Worm (Caenorhabditis elegans) whole organism, L4 larva: Measurements from ENCODE around the gene his-24.
A peak's percentile ranks its signal among the peaks of the same experiment; 100 is the strongest.

Source experiments
- R02D3.7 ChIP-seq: fragments of 150-350 bp; sonication (generic microtip); optimal IDR thresholded peaks from 3 replicates; lab custom pipeline; 2014; ENCODE audit warnings: missing biosample characterization, missing genetic modification characterization
- Y5F2A.4 ChIP-seq: fragments of 200-800 bp; sonication (Bioruptor generic); optimal IDR thresholded peaks from 2 replicates; lab custom pipeline; 2018; ENCODE audit warnings: mild to moderate bottlenecking, missing genetic modification characterization, missing compliant biosample characterization
- arid-1 ChIP-seq: fragments of 200-800 bp; sonication (Bioruptor generic); conservative IDR thresholded peaks from 2 replicates; pipeline ENCODE4 v1.3.6; 2022; ENCODE audit warnings: missing genetic modification reagents, missing genetic modification characterization, missing compliant biosample characterization
- ces-1 ChIP-seq: fragments of 150-350 bp; sonication (generic microtip); optimal IDR thresholded peaks from 4 replicates; lab custom pipeline; 2014; ENCODE audit warnings: missing biosample characterization, missing genetic modification reagents, missing genetic modification characterization
- dpl-1 ChIP-seq: fragments of 150-350 bp; optimal IDR thresholded peaks from 2 replicates; lab custom pipeline; 2014; ENCODE audit warnings: missing biosample characterization, missing genetic modification reagents, missing genetic modification characterization
- fos-1 ChIP-seq: fragments of 150-350 bp; optimal IDR thresholded peaks from 2 replicates; lab custom pipeline; 2014; ENCODE audit warnings: missing biosample characterization, missing genetic modification characterization
- mdt-29 ChIP-seq: fragments of 200-800 bp; sonication (Bioruptor generic); IDR thresholded peaks from 2 replicates; pipeline ENCODE4 v1.3.6; 2022; ENCODE audit warnings: missing genetic modification reagents, missing genetic modification characterization, missing compliant biosample characterization
- nhr-237 ChIP-seq: sonication (generic microtip); optimal IDR thresholded peaks from 2 replicates; lab custom pipeline; 2017; ENCODE audit warnings: missing biosample characterization, missing genetic modification characterization
- nhr-28 ChIP-seq: fragments of 150-350 bp; optimal IDR thresholded peaks from 2 replicates; lab custom pipeline; 2014; ENCODE audit warnings: missing biosample characterization, missing genetic modification characterization
- pqm-1 ChIP-seq: sonication (generic microtip); optimal IDR thresholded peaks from 2 replicates; lab custom pipeline; 2017; ENCODE audit warnings: missing biosample characterization, missing genetic modification characterization
- snpc-4 ChIP-seq: fragments of 150-350 bp; optimal IDR thresholded peaks from 2 replicates; lab custom pipeline; 2014; ENCODE audit warnings: missing biosample characterization, missing genetic modification characterization
- tag-97 ChIP-seq: fragments of 200-800 bp; sonication (Bioruptor generic); IDR thresholded peaks from 2 replicates; pipeline ENCODE4 v1.3.6; 2022; ENCODE audit warnings: missing genetic modification characterization, missing compliant biosample characterization
- zip-2 ChIP-seq: fragments of 150-350 bp; optimal IDR thresholded peaks from 2 replicates; lab custom pipeline; 2014; ENCODE audit warnings: missing biosample characterization, missing genetic modification characterization

- TF ChIP-seq pqm-1 (tag; lab: Kevin White, UChicago), result peak; percentile 49
- TF ChIP-seq R02D3.7 (tag; lab: Kevin White, UChicago), result no peak
- TF ChIP-seq Y5F2A.4 (GFP tag; lab: Kevin White, UChicago), result no peak
- 0 out of 2 replicates have a peak, but pooled peaks have one; percentile 11 for TF ChIP-seq mdt-29 (GFP tag; lab: Robert Waterston, UW)
- TF ChIP-seq arid-1 (GFP tag; lab: Robert Waterston, UW), result no peak
- no peak for TF ChIP-seq tag-97 (GFP tag; lab: Robert Waterston, UW)
- TF ChIP-seq zip-2 (tag; lab: Kevin White, UChicago), result no peak
- no peak for TF ChIP-seq fos-1
- no peak for TF ChIP-seq nhr-237 (tag; lab: Kevin White, UChicago)
- TF ChIP-seq ces-1 (GFP tag; lab: Kevin White, UChicago), result no peak
- no peak for TF ChIP-seq dpl-1 (GFP tag; lab: Kevin White, UChicago)
- TF ChIP-seq snpc-4 (tag; lab: Kevin White, UChicago), result no peak
- peak; percentile 37 for TF ChIP-seq nhr-28 (tag; lab: Kevin White, UChicago)
Observed at ce11 chrX:14503800-14504550, 14.1 kb downstream of the his-24 start, which contains the start of gene M163.1.
